Worm (Caenorhabditis elegans) whole organism, L2 larva: ENCODE data around the gene usip-1.

Experiments used
- C34F6.9 ChIP-seq: fragments of 150-350 bp; optimal IDR thresholded peaks from 2 replicates; lab custom pipeline; 2014; ENCODE audit warnings: missing biosample characterization, missing genetic modification characterization
- F13H6.1 ChIP-seq: sonication (generic microtip); optimal IDR thresholded peaks from 2 replicates; lab custom pipeline; 2016; ENCODE audit warnings: missing genetic modification characterization, missing compliant biosample characterization
- Y55F3AM.14 ChIP-seq: fragments of 200-800 bp; sonication (Bioruptor generic); optimal IDR thresholded peaks from 2 replicates; lab custom pipeline; 2018; ENCODE audit warnings: mild to moderate bottlenecking, missing genetic modification characterization, missing compliant biosample characterization
- aly-2 ChIP-seq: fragments of 150-350 bp; optimal IDR thresholded peaks from 2 replicates; lab custom pipeline; 2014; ENCODE audit warnings: missing biosample characterization, missing genetic modification characterization
- ama-1 ChIP-seq: fragments of 150-350 bp; optimal IDR thresholded peaks from 2 replicates; lab custom pipeline; 2018; ENCODE audit warnings: inconsistent platforms
- ceh-16 ChIP-seq: fragments of 150-350 bp; optimal IDR thresholded peaks from 2 replicates; lab custom pipeline; 2014; ENCODE audit warnings: missing biosample characterization, missing genetic modification characterization
- crh-2 ChIP-seq: sonication (generic microtip); optimal IDR thresholded peaks from 2 replicates; lab custom pipeline; 2017; ENCODE audit warnings: missing biosample characterization, missing genetic modification characterization
- egl-27 ChIP-seq: sonication (generic microtip); optimal IDR thresholded peaks from 3 replicates; lab custom pipeline; 2017; ENCODE audit warnings: missing biosample characterization, missing genetic modification reagents, missing genetic modification characterization
- elt-1 ChIP-seq: fragments of 150-350 bp; optimal IDR thresholded peaks from 2 replicates; lab custom pipeline; 2014; ENCODE audit warnings: missing biosample characterization, missing genetic modification characterization
- elt-3 ChIP-seq: sonication (generic microtip); optimal IDR thresholded peaks from 2 replicates; lab custom pipeline; 2017; ENCODE audit warnings: missing biosample characterization, missing genetic modification characterization
- fos-1 ChIP-seq: fragments of 150-350 bp; optimal IDR thresholded peaks from 2 replicates; lab custom pipeline; 2014; ENCODE audit warnings: missing biosample characterization, missing genetic modification characterization
- gmeb-1 ChIP-seq: fragments of 150-350 bp; optimal IDR thresholded peaks from 2 replicates; lab custom pipeline; 2014; ENCODE audit warnings: missing biosample characterization, missing genetic modification characterization
- lin-13 ChIP-seq: fragments of 150-350 bp; optimal IDR thresholded peaks from 2 replicates; lab custom pipeline; 2014; ENCODE audit warnings: missing biosample characterization, missing genetic modification reagents, missing genetic modification characterization
- lin-39 ChIP-seq: fragments of 150-350 bp; optimal IDR thresholded peaks from 2 replicates; lab custom pipeline; 2014; ENCODE audit warnings: missing biosample characterization, missing genetic modification reagents, missing genetic modification characterization
- lsy-2 ChIP-seq, 2 experiments: fragments of 150-350 bp in 1 of 2; sonication (generic microtip) in 1 of 2; optimal IDR thresholded peaks; 2 replicates each; lab custom pipeline; 2014 to 2017; ENCODE audit warnings: missing biosample characterization in 2 of 2, missing genetic modification characterization in 2 of 2
- mab-5 ChIP-seq: fragments of 150-350 bp; optimal IDR thresholded peaks from 2 replicates; lab custom pipeline; 2014; ENCODE audit warnings: missing biosample characterization, missing genetic modification characterization
- mdl-1 ChIP-seq, 2 experiments: fragments of 150-350 bp in 1 of 2; sonication (generic microtip) in 1 of 2; optimal IDR thresholded peaks; 2 replicates each; lab custom pipeline; 2017; ENCODE audit warnings: missing biosample characterization in 2 of 2, missing genetic modification characterization in 2 of 2
- nhr-10 ChIP-seq: sonication (generic microtip); optimal IDR thresholded peaks from 2 replicates; lab custom pipeline; 2017; ENCODE audit warnings: missing biosample characterization, missing genetic modification characterization
- nhr-129 ChIP-seq: fragments of 150-350 bp; optimal IDR thresholded peaks from 2 replicates; lab custom pipeline; 2014; ENCODE audit warnings: missing biosample characterization, missing genetic modification characterization
- nhr-237 ChIP-seq: fragments of 150-350 bp; optimal IDR thresholded peaks from 2 replicates; lab custom pipeline; 2014; ENCODE audit warnings: missing biosample characterization, missing genetic modification characterization
- nhr-25 ChIP-seq: fragments of 150-350 bp; sonication (generic microtip); optimal IDR thresholded peaks from 3 replicates; lab custom pipeline; 2014; ENCODE audit warnings: missing biosample characterization, missing genetic modification characterization
- nhr-6 ChIP-seq: fragments of 150-350 bp; optimal IDR thresholded peaks from 2 replicates; lab custom pipeline; 2014; ENCODE audit warnings: missing biosample characterization, missing genetic modification characterization
- nhr-77 ChIP-seq: fragments of 150-350 bp; optimal IDR thresholded peaks from 2 replicates; lab custom pipeline; 2014; ENCODE audit warnings: missing biosample characterization, missing genetic modification characterization
- peb-1 ChIP-seq: fragments of 150-350 bp; optimal IDR thresholded peaks from 2 replicates; lab custom pipeline; 2014; ENCODE audit warnings: missing biosample characterization, missing genetic modification characterization
- sem-4 ChIP-seq: fragments of 150-350 bp; optimal IDR thresholded peaks from 2 replicates; lab custom pipeline; 2014; ENCODE audit warnings: missing biosample characterization, missing genetic modification reagents, missing genetic modification characterization
- skn-1 ChIP-seq: sonication (generic microtip); optimal IDR thresholded peaks from 2 replicates; lab custom pipeline; 2017; ENCODE audit warnings: missing biosample characterization, missing genetic modification characterization
- sma-9 ChIP-seq, 2 experiments: fragments of 150-350 bp in 1 of 2; sonication (generic microtip) in 1 of 2; optimal IDR thresholded peaks; 2 replicates each; lab custom pipeline; 2014 to 2016; ENCODE audit warnings: missing genetic modification characterization in 2 of 2, mild to moderate bottlenecking in 1 of 2, missing biosample characterization in 1 of 2, missing compliant biosample characterization in 1 of 2, missing genetic modification reagents in 1 of 2, moderate library complexity in 1 of 2
- snpc-4 ChIP-seq: fragments of 150-350 bp; optimal IDR thresholded peaks from 2 replicates; lab custom pipeline; 2014; ENCODE audit warnings: missing biosample characterization, missing genetic modification characterization
- unc-39 ChIP-seq: fragments of 150-350 bp; optimal IDR thresholded peaks from 2 replicates; lab custom pipeline; 2014; ENCODE audit warnings: missing biosample characterization, missing genetic modification characterization
- unc-55 ChIP-seq: fragments of 150-350 bp; sonication (generic microtip); optimal IDR thresholded peaks from 3 replicates; lab custom pipeline; 2014; ENCODE audit warnings: missing biosample characterization, missing genetic modification reagents, missing genetic modification characterization
- unc-62 ChIP-seq: fragments of 150-350 bp; optimal IDR thresholded peaks from 2 replicates; lab custom pipeline; 2014; ENCODE audit warnings: missing biosample characterization, missing genetic modification reagents, missing genetic modification characterization
- zag-1 ChIP-seq: fragments of 150-350 bp; optimal IDR thresholded peaks from 2 replicates; lab custom pipeline; 2014; ENCODE audit warnings: missing biosample characterization, missing genetic modification characterization
- ztf-1 ChIP-seq: fragments of 200-800 bp; sonication (Bioruptor generic); conservative IDR thresholded peaks from 2 replicates; pipeline ENCODE4 v1.3.6; 2022; ENCODE audit warnings: missing genetic modification characterization, missing compliant biosample characterization
- ztf-11 ChIP-seq: sonication (generic microtip); optimal IDR thresholded peaks from 2 replicates; lab custom pipeline; 2017; ENCODE audit warnings: missing biosample characterization, missing genetic modification characterization
- ztf-4 ChIP-seq: fragments of 150-350 bp; optimal IDR thresholded peaks from 2 replicates; lab custom pipeline; 2014; ENCODE audit warnings: missing biosample characterization, missing genetic modification characterization

The usip-1 gene

DNA sequence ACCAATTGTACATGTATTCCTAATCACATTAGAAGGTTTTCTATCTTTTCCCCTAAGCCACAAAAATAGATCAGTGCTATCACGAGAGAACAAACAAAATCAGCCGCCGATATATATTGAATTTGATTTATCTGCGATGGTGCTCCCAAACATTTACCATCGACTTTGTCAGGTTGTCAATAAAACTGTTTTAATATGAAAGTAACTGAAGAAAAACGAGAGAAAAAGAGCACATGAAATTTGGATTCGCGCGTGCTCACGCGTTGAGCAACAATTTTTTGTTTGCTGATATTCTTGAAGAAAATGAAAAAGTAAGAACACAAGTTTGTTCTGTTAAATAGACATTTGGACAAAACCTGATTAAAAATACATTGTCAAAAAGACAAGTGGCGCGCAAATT is 4.8 kb upstream of the usip-1 start:
- TF ChIP-seq ztf-11 (tag; lab: Kevin White, UChicago) (no peak), F13H6.1 (tag; lab: Kevin White, UChicago) (peak; percentile 51)

DNA sequence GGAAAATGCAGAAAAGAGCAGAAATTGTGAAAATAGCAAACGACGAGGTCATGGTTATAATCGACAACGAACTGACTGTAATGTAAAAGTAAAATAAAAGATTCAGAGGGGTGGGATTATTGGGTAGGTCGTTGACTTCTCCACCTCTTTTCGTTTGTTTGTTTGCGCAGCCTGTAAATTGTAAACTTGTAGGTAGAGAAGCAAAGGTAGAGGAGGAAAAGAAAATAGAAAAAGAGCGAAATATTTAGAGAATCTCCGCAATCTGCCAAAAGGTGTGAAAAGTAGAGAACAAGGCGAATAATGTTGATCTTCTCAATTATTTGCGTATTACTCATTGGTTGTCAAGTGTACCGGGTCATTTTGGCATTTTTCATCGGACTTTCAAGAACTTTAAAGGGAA is 3.4 kb upstream of the usip-1 start, which contains the start of gene ZK863.8:
ZK863.8 (minus strand) TSS at position 173 of the 400 bp plus-strand sequence.
- peak; percentile 23 for TF ChIP-seq F13H6.1 (tag; lab: Kevin White, UChicago)
- TF ChIP-seq sem-4 (tag; lab: Kevin White, UChicago), result no peak
- TF ChIP-seq nhr-77 (tag; lab: Kevin White, UChicago), result no peak
- no peak for TF ChIP-seq ama-1
- no peak for TF ChIP-seq unc-39 (tag; lab: Kevin White, UChicago)
- TF ChIP-seq elt-1, result no peak
- no peak for TF ChIP-seq lsy-2 (tag; optimal IDR thresholded peaks at IDR 0.05; lab: Kevin White, UChicago)
- peak; percentile 18 for TF ChIP-seq nhr-129 (tag; lab: Kevin White, UChicago)
- TF ChIP-seq mdl-1 (tag; optimal IDR thresholded peaks at IDR 0.05; lab: Kevin White, UChicago), result no peak
- no peak for TF ChIP-seq ztf-11 (tag; lab: Kevin White, UChicago)
- no peak for TF ChIP-seq zag-1 (tag; lab: Kevin White, UChicago)

DNA sequence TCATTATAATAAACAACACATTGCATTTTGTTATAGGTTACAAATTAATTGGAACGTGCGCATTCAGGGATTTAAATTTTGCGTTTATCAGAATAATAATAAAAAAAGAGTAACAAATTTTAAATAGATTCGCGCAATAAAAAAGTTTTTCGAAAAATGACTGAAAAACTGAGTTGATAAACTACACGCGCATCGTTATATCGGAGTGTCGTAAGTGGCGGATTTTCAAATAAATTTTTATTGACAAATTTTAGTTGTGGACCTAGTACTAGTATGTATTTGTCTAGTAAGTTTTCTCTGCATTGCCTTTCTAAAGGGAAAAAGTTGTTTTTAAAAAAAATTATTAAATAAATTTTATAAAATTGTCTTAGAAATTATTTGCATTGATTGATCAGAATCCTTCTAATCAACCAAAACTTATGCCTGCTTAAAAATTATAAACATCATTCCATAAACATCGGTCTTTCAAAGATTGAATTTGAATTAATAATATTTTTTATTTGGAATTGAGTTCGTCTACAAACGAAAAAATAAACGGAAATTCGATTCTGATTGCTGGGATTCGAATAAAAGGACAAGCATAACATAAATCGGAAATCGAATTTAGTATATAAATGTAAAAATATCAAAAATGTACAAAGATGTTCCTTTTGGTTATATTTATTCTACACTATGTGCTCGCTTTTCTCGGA is 460 bp upstream of the usip-1 start, which contains the start of gene srd-4:
srd-4 (plus strand) TSS at position 642 of the 692 bp plus-strand sequence.
- no peak for TF ChIP-seq sem-4 (tag; lab: Kevin White, UChicago)
- no peak for TF ChIP-seq unc-62
- TF ChIP-seq aly-2, result no peak
- TF ChIP-seq gmeb-1 (tag; lab: Kevin White, UChicago), result peak; percentile 95
- no peak for TF ChIP-seq ama-1
- peak; percentile 50 for TF ChIP-seq C34F6.9 (tag; lab: Kevin White, UChicago)
- no peak for TF ChIP-seq mab-5 (tag; lab: Kevin White, UChicago)
- peak; percentile 1 for TF ChIP-seq lin-13 (GFP tag; lab: Kevin White, UChicago)
- no peak for TF ChIP-seq ztf-11 (tag; lab: Kevin White, UChicago)
- peak; percentile 21 to 74 for TF ChIP-seq lsy-2 (tag; optimal IDR thresholded peaks at IDR 0.05; lab: Kevin White, UChicago)
- TF ChIP-seq unc-55 (GFP tag; lab: Kevin White, UChicago), result peak; percentile 79
- TF ChIP-seq snpc-4, result peak; percentile 25
- no peak for TF ChIP-seq peb-1 (tag; lab: Kevin White, UChicago)
- no peak for TF ChIP-seq unc-39 (tag; lab: Kevin White, UChicago)
- no peak for TF ChIP-seq elt-3 (tag; lab: Kevin White, UChicago)

DNA sequence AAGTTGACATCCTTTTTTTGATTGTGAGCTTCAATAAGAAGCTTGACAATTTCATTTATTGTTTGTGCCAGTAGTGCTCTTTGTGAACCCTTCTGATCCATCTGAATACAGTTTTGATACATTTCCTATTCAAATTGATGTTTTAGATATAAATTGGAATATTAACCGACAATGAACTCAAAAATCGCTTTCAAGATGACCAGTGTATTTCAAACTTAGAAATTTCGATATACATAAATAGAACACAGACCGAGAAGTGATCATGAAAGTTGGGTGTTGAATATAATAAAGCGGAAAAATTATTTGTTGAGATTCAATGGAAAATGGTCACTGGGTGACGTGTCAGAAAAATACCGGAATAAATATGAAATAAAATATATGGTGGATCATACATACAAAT is 2.7 kb downstream of the usip-1 start, which contains the start of gene elpc-3:
elpc-3 (minus strand) TSS at position 101 of the 400 bp plus-strand sequence.
- TF ChIP-seq egl-27 (tag; lab: Kevin White, UChicago) (no peak), zag-1 (tag; lab: Kevin White, UChicago) (no peak), lsy-2 (tag; optimal IDR thresholded peaks at IDR 0.05; lab: Kevin White, UChicago) (no peak), nhr-10 (tag; lab: Kevin White, UChicago) (no peak), crh-2 (no peak), unc-62 (no peak), fos-1 (tag; lab: Kevin White, UChicago) (no peak), ztf-4 (tag; lab: Kevin White, UChicago) (no peak), lin-39 (tag; lab: Kevin White, UChicago) (no peak), C34F6.9 (tag; lab: Kevin White, UChicago) (no peak)

DNA sequence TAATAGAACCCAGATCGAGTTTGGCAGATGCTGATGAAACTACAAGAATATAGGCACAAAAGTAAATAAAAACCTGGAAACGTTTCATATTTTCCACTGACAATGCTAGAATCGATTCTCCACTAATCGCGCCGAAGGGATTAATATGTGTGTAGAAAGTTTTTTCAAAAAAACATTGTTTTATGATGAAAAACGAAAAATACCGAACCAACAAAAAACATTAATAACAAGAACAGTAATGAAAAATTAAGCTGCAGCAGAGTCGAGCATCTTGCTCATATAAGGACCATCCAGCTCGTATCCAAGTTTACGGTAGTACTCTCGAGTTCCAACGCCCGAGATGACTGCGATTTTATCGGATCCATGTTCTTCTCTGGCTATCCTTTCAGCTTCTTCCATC is 4.7 kb downstream of the usip-1 start, which contains the start of gene clec-224:
clec-224 (minus strand) TSS at position 101 of the 400 bp plus-strand sequence.
- TF ChIP-seq peb-1 (tag; lab: Kevin White, UChicago), result no peak
- TF ChIP-seq mdl-1 (tag; optimal IDR thresholded peaks at IDR 0.05; lab: Kevin White, UChicago), result no peak
- no peak for TF ChIP-seq gmeb-1 (tag; lab: Kevin White, UChicago)
- TF ChIP-seq ztf-11 (tag; lab: Kevin White, UChicago), result no peak
- TF ChIP-seq mab-5 (tag; lab: Kevin White, UChicago), result no peak
- TF ChIP-seq egl-27 (tag; lab: Kevin White, UChicago), result no peak
- no peak for TF ChIP-seq Y55F3AM.14 (GFP tag; lab: Kevin White, UChicago)
- TF ChIP-seq sma-9 (GFP tag; optimal IDR thresholded peaks at IDR 0.05; lab: Kevin White, UChicago), result no peak
- no peak for TF ChIP-seq sma-9 (tag; optimal IDR thresholded peaks at IDR 0.05; lab: Kevin White, UChicago)
- TF ChIP-seq snpc-4, result no peak
- TF ChIP-seq nhr-6 (tag; lab: Kevin White, UChicago), result no peak
- no peak for TF ChIP-seq unc-39 (tag; lab: Kevin White, UChicago)
- no peak for TF ChIP-seq nhr-25
- no peak for TF ChIP-seq ceh-16 (tag; lab: Kevin White, UChicago)
- no peak for TF ChIP-seq nhr-237
- TF ChIP-seq ama-1, result no peak
- TF ChIP-seq ztf-1, result no peak
- TF ChIP-seq skn-1 (tag; lab: Kevin White, UChicago), result no peak
- TF ChIP-seq, all 48 proteins: peak for 0
